Worm (Caenorhabditis elegans): ENCODE results near the gene zipt-7.1.

zipt-7.1 gene

DNA sequence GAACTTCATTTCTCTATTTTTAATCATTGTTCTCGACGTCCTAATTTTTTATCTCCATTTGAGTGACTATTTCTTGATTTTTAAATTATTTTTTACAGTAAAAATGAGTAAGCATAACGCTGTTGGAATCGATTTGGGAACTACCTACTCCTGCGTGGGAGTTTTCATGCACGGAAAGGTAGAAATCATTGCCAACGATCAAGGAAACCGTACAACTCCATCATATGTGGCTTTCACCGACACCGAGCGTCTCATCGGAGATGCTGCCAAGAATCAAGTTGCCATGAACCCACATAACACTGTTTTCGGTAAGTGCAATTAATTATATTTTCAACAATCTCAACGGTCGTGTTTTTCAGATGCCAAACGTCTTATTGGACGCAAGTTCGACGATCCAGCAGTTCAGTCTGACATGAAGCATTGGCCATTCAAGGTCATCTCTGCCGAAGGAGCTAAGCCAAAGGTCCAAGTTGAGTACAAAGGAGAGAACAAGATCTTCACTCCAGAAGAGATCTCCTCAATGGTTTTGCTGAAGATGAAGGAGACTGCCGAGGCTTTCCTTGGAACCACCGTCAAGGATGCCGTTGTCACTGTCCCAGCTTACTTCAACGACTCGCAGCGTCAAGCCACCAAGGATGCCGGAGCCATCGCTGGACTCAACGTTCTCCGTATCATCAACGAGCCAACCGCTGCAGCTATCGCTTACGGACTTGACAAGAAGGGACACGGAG lies 8.9 kb downstream of the zipt-7.1 start, which contains the start of gene hsp-1 (continued):
- TF ChIP-seq hlh-11 (tag; optimal IDR thresholded peaks at IDR 0.05) (no peak), daf-19 (GFP tag; conservative IDR thresholded peaks at IDR 0.05) (peak; percentile 54; the same call in 1 of the 2 replicates), zfp-3 (GFP tag; conservative IDR thresholded peaks at IDR 0.05) (no peak), nhr-41 (GFP tag; IDR thresholded peaks at IDR 0.05) (no peak), spr-1 (tag; optimal IDR thresholded peaks at IDR 0.05) (no peak)

- TF ChIP-seq lin-39 (tag; optimal IDR thresholded peaks at IDR 0.05) (peak; percentile 58), mdt-29 (GFP tag; IDR thresholded peaks at IDR 0.05) (peak; percentile 100), saeg-2 (GFP tag; IDR thresholded peaks at IDR 0.05) (peak; percentile 88), nhr-102 (tag; optimal IDR thresholded peaks at IDR 0.05) (peak; percentile 86), madf-9 (GFP tag; conservative IDR thresholded peaks at IDR 0.05) (peak; percentile 88), F49E8.2 (tag; optimal IDR thresholded peaks at IDR 0.05; ENCODE audit: borderline replicate concordance) (peak; percentile 82), pqm-1 (tag; optimal IDR thresholded peaks at IDR 0.05) (peak; percentile 36), hlh-11 (tag; optimal IDR thresholded peaks at IDR 0.05) (peak; percentile 97), ceh-20 (GFP tag; IDR thresholded peaks at IDR 0.05) (peak; percentile 96), dmd-8 (GFP tag; IDR thresholded peaks at IDR 0.05) (no peak), dpl-1 (GFP tag; optimal IDR thresholded peaks at IDR 0.05) (peak; percentile 82), F37D6.2 (tag; optimal IDR thresholded peaks at IDR 0.05) (peak; percentile 95), hif-1 (tag; optimal IDR thresholded peaks at IDR 0.05) (peak; percentile 70 to 97), nhr-237 (tag; optimal IDR thresholded peaks at IDR 0.05) (peak; percentile 22), dmd-6 (GFP tag; IDR thresholded peaks at IDR 0.05) (peak; percentile 97), zag-1 (tag; optimal IDR thresholded peaks at IDR 0.05) (peak; percentile 79), nhr-10 (tag; optimal IDR thresholded peaks at IDR 0.05) (peak; percentile 88), skn-1 (tag; optimal IDR thresholded peaks at IDR 0.05) (peak; percentile 76), lin-1 (GFP tag; IDR thresholded peaks at IDR 0.05) (peak; percentile 60; the same call in 1 of the 2 replicates), nhr-42 (GFP tag; IDR thresholded peaks at IDR 0.05) (peak; percentile 90), hmg-1.1 (GFP tag; IDR thresholded peaks at IDR 0.05) (peak; percentile 98), mes-2 (tag; optimal IDR thresholded peaks at IDR 0.05; ENCODE audit: poor library complexity, severe bottlenecking) (peak; percentile 89), ztf-11 (tag; optimal IDR thresholded peaks at IDR 0.05) (no peak), unc-62 (GFP tag; optimal IDR thresholded peaks at IDR 0.05 in 1 of 2) (peak; percentile 31 to 97), unc-62 (tag; optimal IDR thresholded peaks at IDR 0.05) (no peak), lir-3 (tag; optimal IDR thresholded peaks at IDR 0.05) (no peak), F26F4.8 (GFP tag; conservative IDR thresholded peaks at IDR 0.05) (no peak), fos-1 (tag; optimal IDR thresholded peaks at IDR 0.05) (peak; percentile 62), nhr-111 (GFP tag; optimal IDR thresholded peaks at IDR 0.05) (no peak), ceh-62 (tag; optimal IDR thresholded peaks at IDR 0.05) (no peak), D1046.2 (GFP tag; IDR thresholded peaks at IDR 0.05) (peak; percentile 95), ceh-82 (tag; optimal IDR thresholded peaks at IDR 0.05) (no peak), madf-5 (GFP tag; IDR thresholded peaks at IDR 0.05) (peak; percentile 12 to 82; a peak in 2 of 4 replicates), duxl-1 (tag; optimal IDR thresholded peaks at IDR 0.05; ENCODE audit: poor library complexity) (peak; percentile 62), nhr-25 (tag; optimal IDR thresholded peaks at IDR 0.05; ENCODE audit: borderline replicate concordance, insufficient read depth) (peak; percentile 96), tag-97 (GFP tag; IDR thresholded peaks at IDR 0.05) (no peak), gei-8 (GFP tag; optimal IDR thresholded peaks at IDR 0.05) (peak; percentile 91), nhr-41 (GFP tag; IDR thresholded peaks at IDR 0.05) (peak; percentile 81), rbr-2 (tag; optimal IDR thresholded peaks at IDR 0.05) (peak; percentile 98), lim-7 (GFP tag; IDR thresholded peaks at IDR 0.05) (no peak), T20F7.1 (GFP tag; optimal IDR thresholded peaks at IDR 0.05) (peak; percentile 90), daf-12 (tag; optimal IDR thresholded peaks at IDR 0.05) (no peak), F44E2.7 (GFP tag; IDR thresholded peaks at IDR 0.05) (0 out of 2 replicates have a peak, but pooled peaks have one; percentile 57), T26A8.4 (GFP tag; IDR thresholded peaks at IDR 0.05) (peak; percentile 91), mxl-2 (GFP tag; conservative IDR thresholded peaks at IDR 0.05) (peak; percentile 64; the same call in 1 of the 2 replicates)
Measured at ce11 chrIV:17278363-17278762, 9.6 kb downstream of the zipt-7.1 start.

Measured in whole organism, L4 larva.